Worm (Caenorhabditis elegans) whole organism, L1 larva: Measurements from ENCODE around the gene cest-35.2.

Experiments
- ama-1 ChIP-seq: fragments of 150-350 bp; optimal IDR thresholded peaks from 2 replicates; lab custom pipeline; 2014
- ceh-82 ChIP-seq, 3 experiments: fragments of 150-350 bp in 1 of 3; sonication (generic microtip) in 2 of 3; optimal IDR thresholded peaks; 2 replicates each; lab custom pipeline; 2014 to 2017; ENCODE audit warnings: missing biosample characterization in 3 of 3, missing genetic modification characterization in 3 of 3
- fkh-10 ChIP-seq: sonication (generic microtip); optimal IDR thresholded peaks from 2 replicates; lab custom pipeline; 2017; ENCODE audit warnings: missing biosample characterization, missing genetic modification reagents, missing genetic modification characterization
- fos-1 ChIP-seq: fragments of 150-350 bp; optimal IDR thresholded peaks from 2 replicates; lab custom pipeline; 2014; ENCODE audit warnings: missing biosample characterization, missing genetic modification characterization
- unc-62 ChIP-seq: fragments of 150-350 bp; optimal IDR thresholded peaks from 2 replicates; lab custom pipeline; 2014; ENCODE audit warnings: missing biosample characterization, missing genetic modification reagents, missing genetic modification characterization

- TF ChIP-seq fkh-10 (GFP tag; lab: Kevin White, UChicago) (no peak), ama-1 (lab: Kevin White, UChicago) (no peak), ceh-82 (tag; optimal IDR thresholded peaks at IDR 0.05; lab: Kevin White, UChicago) (no peak), unc-62 (GFP tag; lab: Kevin White, UChicago) (no peak), fos-1 (tag; lab: Kevin White, UChicago) (no peak)
Measured at ce11 chrV:5273770-5274169, 36.8 kb upstream of the cest-35.2 start, which contains the start of gene natc-2.
